Worm (Caenorhabditis elegans) whole organism, young adult: Measurements from ENCODE around the gene F46B3.8.

Source experiments
- C17E4.6 ChIP-seq: fragments of 200-800 bp; sonication (Bioruptor generic); IDR thresholded peaks from 2 replicates; pipeline ENCODE4 v1.3.6; 2022; ENCODE audit warnings: missing genetic modification reagents, missing genetic modification characterization, missing compliant biosample characterization
- T26A5.8 ChIP-seq: sonication (generic microtip); optimal IDR thresholded peaks from 2 replicates; lab custom pipeline; 2016; ENCODE audit warnings: missing genetic modification characterization, missing compliant biosample characterization
- Y67H2A.10 ChIP-seq: fragments of 200-800 bp; sonication (Bioruptor generic); conservative IDR thresholded peaks from 2 replicates; pipeline ENCODE4 v1.3.6; 2022; ENCODE audit warnings: missing genetic modification reagents, missing genetic modification characterization, missing compliant biosample characterization
- aptf-2 ChIP-seq: fragments of 200-800 bp; sonication (Bioruptor generic); conservative IDR thresholded peaks from 2 replicates; pipeline ENCODE4 v1.3.6; 2022; ENCODE audit warnings: missing genetic modification reagents, missing genetic modification characterization, missing compliant biosample characterization
- attf-3 ChIP-seq: fragments of 200-800 bp; sonication (Bioruptor generic); conservative IDR thresholded peaks from 2 replicates; pipeline ENCODE4 v1.3.6; 2022; ENCODE audit warnings: missing genetic modification reagents, missing genetic modification characterization, missing compliant biosample characterization
- ceh-100 ChIP-seq: fragments of 200-800 bp; sonication (Bioruptor generic); IDR thresholded peaks from 2 replicates; pipeline ENCODE4 v1.3.6; 2022; ENCODE audit warnings: missing genetic modification reagents, missing genetic modification characterization, missing compliant biosample characterization
- ceh-27 ChIP-seq: fragments of 200-800 bp; sonication (Bioruptor generic); optimal IDR thresholded peaks from 2 replicates; lab custom pipeline; 2018; ENCODE audit warnings: mild to moderate bottlenecking, missing genetic modification characterization, moderate library complexity, missing compliant biosample characterization
- ceh-58 ChIP-seq: fragments of 200-800 bp; sonication (Bioruptor generic); IDR thresholded peaks from 2 replicates; pipeline ENCODE4 v1.3.6; 2022; ENCODE audit warnings: missing genetic modification characterization, missing compliant biosample characterization
- ceh-79 ChIP-seq: sonication (generic microtip); optimal IDR thresholded peaks from 2 replicates; lab custom pipeline; 2017; ENCODE audit warnings: mild to moderate bottlenecking, missing genetic modification characterization, missing compliant biosample characterization
- dox-1 ChIP-seq: fragments of 200-800 bp; sonication (Bioruptor generic); IDR thresholded peaks from 2 replicates; pipeline ENCODE4 v1.3.6; 2022; ENCODE audit warnings: missing genetic modification reagents, missing genetic modification characterization, missing compliant biosample characterization
- dpff-1 ChIP-seq: sonication (generic microtip); optimal IDR thresholded peaks from 2 replicates; lab custom pipeline; 2017; ENCODE audit warnings: mild to moderate bottlenecking, missing genetic modification characterization, missing compliant biosample characterization
- dpl-1 ChIP-seq: fragments of 150-350 bp; optimal IDR thresholded peaks from 2 replicates; lab custom pipeline; 2014; ENCODE audit warnings: missing biosample characterization, missing genetic modification reagents, missing genetic modification characterization
- ekl-4 ChIP-seq: fragments of 200-800 bp; sonication (Bioruptor generic); IDR thresholded peaks from 2 replicates; pipeline ENCODE4 v1.3.6; 2022; ENCODE audit warnings: missing genetic modification reagents, missing genetic modification characterization, missing compliant biosample characterization
- hlh-26 ChIP-seq: fragments of 200-800 bp; sonication (Bioruptor generic); conservative IDR thresholded peaks from 2 replicates; pipeline ENCODE4 v1.3.6; 2022; ENCODE audit warnings: missing genetic modification reagents, missing genetic modification characterization, missing compliant biosample characterization
- hmg-20 ChIP-seq: fragments of 200-800 bp; sonication (Bioruptor generic); IDR thresholded peaks from 2 replicates; pipeline ENCODE4 v1.3.6; 2022; ENCODE audit warnings: missing genetic modification reagents, missing genetic modification characterization, missing compliant biosample characterization
- hrde-1 ChIP-seq: sonication (generic microtip); optimal IDR thresholded peaks from 2 replicates; lab custom pipeline; 2016; ENCODE audit warnings: missing genetic modification characterization, mild to moderate bottlenecking, missing compliant biosample characterization, moderate library complexity, missing genotype, missing genetic modification reagents, borderline replicate concordance
- lag-1 ChIP-seq: fragments of 200-800 bp; sonication (Bioruptor generic); IDR thresholded peaks from 2 replicates; pipeline ENCODE4 v1.3.6; 2022; ENCODE audit warnings: missing genetic modification reagents, missing genetic modification characterization, missing compliant biosample characterization
- lin-26 ChIP-seq: fragments of 200-800 bp; sonication (Bioruptor generic); IDR thresholded peaks from 2 replicates; pipeline ENCODE4 v1.3.6; 2022; ENCODE audit warnings: missing genetic modification reagents, missing genetic modification characterization, missing compliant biosample characterization
- lin-40 ChIP-seq: sonication (generic microtip); optimal IDR thresholded peaks from 2 replicates; lab custom pipeline; 2016; ENCODE audit warnings: missing genetic modification characterization, mild to moderate bottlenecking, missing compliant biosample characterization, missing genotype, missing genetic modification reagents
- lsl-1 ChIP-seq: fragments of 200-800 bp; sonication (Bioruptor generic); optimal IDR thresholded peaks from 2 replicates; lab custom pipeline; 2018; ENCODE audit warnings: mild to moderate bottlenecking, missing genetic modification characterization, moderate library complexity, missing compliant biosample characterization
- mcd-1 ChIP-seq: fragments of 200-800 bp; sonication (Bioruptor generic); IDR thresholded peaks from 2 replicates; pipeline ENCODE4 v1.3.6; 2022; ENCODE audit warnings: missing genetic modification reagents, missing genetic modification characterization, missing compliant biosample characterization
- mes-4 ChIP-seq: sonication (generic microtip); optimal IDR thresholded peaks from 2 replicates; lab custom pipeline; 2016; ENCODE audit warnings: missing genotype, missing genetic modification characterization, missing compliant biosample characterization
- nfyb-1 ChIP-seq: fragments of 200-800 bp; sonication (Bioruptor generic); IDR thresholded peaks from 2 replicates; pipeline ENCODE4 v1.3.6; 2022; ENCODE audit warnings: missing genetic modification reagents, missing genetic modification characterization, missing compliant biosample characterization
- nhr-179 ChIP-seq: sonication (generic microtip); optimal IDR thresholded peaks from 2 replicates; lab custom pipeline; 2016; ENCODE audit warnings: mild to moderate bottlenecking, missing genetic modification characterization, missing compliant biosample characterization
- nhr-27 ChIP-seq: fragments of 200-800 bp; sonication (Bioruptor generic); optimal IDR thresholded peaks from 2 replicates; lab custom pipeline; 2018; ENCODE audit warnings: mild to moderate bottlenecking, missing genetic modification characterization, moderate library complexity, missing compliant biosample characterization
- pbrm-1 ChIP-seq: fragments of 200-800 bp; sonication (Bioruptor generic); IDR thresholded peaks from 2 replicates; pipeline ENCODE4 v1.3.6; 2022; ENCODE audit warnings: missing genetic modification reagents, missing genetic modification characterization, missing compliant biosample characterization
- sdz-38 ChIP-seq: sonication (generic microtip); optimal IDR thresholded peaks from 2 replicates; lab custom pipeline; 2016; ENCODE audit warnings: missing genotype, missing genetic modification characterization, missing compliant biosample characterization
- snpc-1.3 ChIP-seq: sonication (generic microtip); optimal IDR thresholded peaks from 2 replicates; lab custom pipeline; 2017; ENCODE audit warnings: missing genetic modification characterization, mild to moderate bottlenecking, missing compliant biosample characterization, antibody characterized with exemption, moderate library complexity, missing genotype, missing genetic modification reagents; ENCODE audit not compliant: insufficient read depth
- snpc-3.4 ChIP-seq: sonication (generic microtip); optimal IDR thresholded peaks from 2 replicates; lab custom pipeline; 2017; ENCODE audit warnings: missing genetic modification characterization, mild to moderate bottlenecking, missing compliant biosample characterization, antibody characterized with exemption, moderate library complexity, missing genotype, missing genetic modification reagents
- tbp1 ChIP-seq: fragments of 200-800 bp; sonication (Bioruptor generic); optimal IDR thresholded peaks from 2 replicates; lab custom pipeline; 2018; ENCODE audit warnings: mild to moderate bottlenecking, missing genetic modification characterization, missing compliant biosample characterization
- zfh-2 ChIP-seq: fragments of 200-800 bp; sonication (Bioruptor generic); conservative IDR thresholded peaks from 2 replicates; pipeline ENCODE4 v1.3.6; 2022; ENCODE audit warnings: missing genetic modification reagents, missing genetic modification characterization, missing compliant biosample characterization
- ztf-6 ChIP-seq: fragments of 200-800 bp; sonication (Bioruptor generic); IDR thresholded peaks from 2 replicates; pipeline ENCODE4 v1.3.6; 2022; ENCODE audit warnings: missing genetic modification reagents, missing genetic modification characterization, missing compliant biosample characterization

The F46B3.8 gene

ce11 chrV:20631255-20631654, 8.3 kb upstream of the F46B3.8 start, which contains the start of gene F46B3.14:
Gene F46B3.14, minus strand, starts transcription at chrV:20631355.
- TF ChIP-seq ceh-100 (GFP tag; lab: Robert Waterston, UW) = no peak
- TF ChIP-seq nhr-179 (tag; lab: Kevin White, UChicago) = no peak
- no peak for TF ChIP-seq dpff-1 (tag; lab: Kevin White, UChicago)
- no peak for TF ChIP-seq C17E4.6 (GFP tag; lab: Robert Waterston, UW)
- TF ChIP-seq hlh-26 = no peak

ce11 chrV:20626043-20626761, 3.2 kb upstream of the F46B3.8 start, which contains the start of the genes F46B3.9 and srz-18:
Gene F46B3.9, minus strand, starts transcription at chrV:20626143.
Gene srz-18, plus strand, starts transcription at chrV:20626711.
- TF ChIP-seq hrde-1 (tag; lab: Kevin White, UChicago) (no peak), T26A5.8 (tag; lab: Kevin White, UChicago) (no peak)

ce11 chrV:20625260-20625659, 2.3 kb upstream of the F46B3.8 start:
- TF ChIP-seq dpl-1 (GFP tag; lab: Kevin White, UChicago) (no peak), pbrm-1 (GFP tag; lab: Robert Waterston, UW) (no peak), ekl-4 (GFP tag; lab: Robert Waterston, UW) (no peak), lag-1 (no peak), mcd-1 (no peak), nhr-27 (tag; lab: Kevin White, UChicago) (no peak), nfyb-1 (GFP tag; lab: Robert Waterston, UW) (no peak), ztf-6 (GFP tag; lab: Robert Waterston, UW) (no peak), attf-3 (GFP tag; lab: Robert Waterston, UW) (no peak), ceh-27 (GFP tag; lab: Kevin White, UChicago) (no peak), sdz-38 (tag; lab: Kevin White, UChicago) (no peak), mes-4 (tag; lab: Kevin White, UChicago) (no peak), aptf-2 (no peak), lsl-1 (no peak), snpc-1.3 (tag; lab: Kevin White, UChicago) (no peak), snpc-3.4 (tag; lab: Kevin White, UChicago) (no peak), ceh-58 (GFP tag; lab: Robert Waterston, UW) (no peak), hmg-20 (no peak), dox-1 (GFP tag; lab: Robert Waterston, UW) (no peak), lin-26 (no peak)
- TF ChIP-seq, all 124 proteins: peak for 0

DNA sequence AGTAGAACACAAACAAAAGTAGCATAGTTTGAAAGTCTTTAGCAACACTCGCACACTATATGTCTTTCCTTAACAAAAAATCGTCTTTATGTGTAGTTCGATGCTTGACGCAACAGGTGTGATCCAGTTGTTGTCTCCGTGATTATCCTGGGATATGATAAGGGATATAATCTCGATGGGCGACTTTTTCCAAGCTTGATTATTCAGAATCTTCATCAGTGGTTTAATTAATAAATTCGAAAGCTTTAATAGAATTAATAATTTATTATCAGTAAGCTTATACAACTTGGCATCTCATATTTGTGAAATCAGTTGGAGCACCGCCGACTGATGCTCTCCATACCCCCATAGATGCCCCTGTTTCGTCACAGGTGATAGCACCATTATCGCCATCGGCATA, 4.3 kb downstream of the F46B3.8 start, which contains the start of gene F46B3.7:
F46B3.7 (minus strand) TSS at position 101 of the 400 bp plus-strand sequence.
- TF ChIP-seq tbp1 (GFP tag; lab: Kevin White, UChicago) (no peak), ceh-100 (GFP tag; lab: Robert Waterston, UW) (no peak), ceh-79 (no peak), zfh-2 (GFP tag; lab: Robert Waterston, UW) (no peak), lin-40 (tag; lab: Kevin White, UChicago) (no peak), Y67H2A.10 (no peak)
